Fruit fly (Drosophila melanogaster): ENCODE data around the gene CG46468.
A peak's percentile ranks its signal among the peaks of the same experiment; 100 is the strongest.

The CG46468 gene

dm6 chr2L:9613006-9613690, 47.9 kb upstream of the CG46468 start, which contains the start of gene Trx2 (continued):
- TF ChIP-seq CG11398 (GFP tag; optimal IDR thresholded peaks at IDR 0.05) (peak; percentile 39), lov (optimal IDR thresholded peaks at IDR 0.05) (no peak), lov (GFP tag; IDR thresholded peaks at IDR 0.05) (peak; percentile 49; the same call in 1 of the 3 replicates), CG18262 (tag; optimal IDR thresholded peaks at IDR 0.05) (no peak), zfh1 (GFP tag; IDR thresholded peaks at IDR 0.05) (no peak), Hr78 (GFP tag; optimal IDR thresholded peaks at IDR 0.05) (peak in 1 of 2 experiments; percentile 99), sens (GFP tag) (peak; percentile 49), CG10274 (GFP tag; optimal IDR thresholded peaks at IDR 0.05) (no peak), fru (optimal IDR thresholded peaks at IDR 0.05) (no peak), CG8290 (GFP tag; optimal IDR thresholded peaks at IDR 0.05) (no peak), CG8290 (tag; optimal IDR thresholded peaks at IDR 0.05) (no peak), Tbp (GFP tag; optimal IDR thresholded peaks at IDR 0.05) (no peak), Abd-B (GFP tag; optimal IDR thresholded peaks at IDR 0.05) (no peak), CG4730 (GFP tag; IDR thresholded peaks at IDR 0.05) (no peak), jing (GFP tag; optimal IDR thresholded peaks at IDR 0.05) (no peak), Dref (GFP tag; IDR thresholded peaks at IDR 0.05) (peak; percentile 57), CG42726 (GFP tag; IDR thresholded peaks at IDR 0.05; ENCODE audit: partially characterized antibody) (peak; percentile 61; the same call in 1 of the 2 replicates), CG17568 (GFP tag; optimal IDR thresholded peaks at IDR 0.05) (peak; percentile 69), tin (GFP tag; optimal IDR thresholded peaks at IDR 0.05) (no peak), unc-4 (GFP tag; IDR thresholded peaks at IDR 0.05; ENCODE audit: partially characterized antibody) (0 out of 2 replicates have a peak, but pooled peaks have one; percentile 28), Hmx (GFP tag; optimal IDR thresholded peaks at IDR 0.05) (no peak), CG6683 (GFP tag; optimal IDR thresholded peaks at IDR 0.05) (no peak), so (GFP tag; IDR thresholded peaks at IDR 0.05) (peak; percentile 66; the same call in 1 of the 3 replicates), Nf-YA (GFP tag; IDR thresholded peaks at IDR 0.05) (peak; percentile 8; the same call in 1 of the 2 replicates), gt (GFP tag; IDR thresholded peaks at IDR 0.05) (no peak), Nf-YC (tag; optimal IDR thresholded peaks at IDR 0.05) (peak; percentile 7), CG3407 (GFP tag; optimal IDR thresholded peaks at IDR 0.05) (no peak), chm (GFP tag; IDR thresholded peaks at IDR 0.05) (peak; percentile 71), Ravus (GFP tag; IDR thresholded peaks at IDR 0.05) (no peak), CG34376 (GFP tag; optimal IDR thresholded peaks at IDR 0.05) (peak; percentile 77), sr (GFP tag; IDR thresholded peaks at IDR 0.05) (no peak), pum (GFP tag; optimal IDR thresholded peaks at IDR 0.05) (no peak), her (GFP tag; optimal IDR thresholded peaks at IDR 0.05) (peak; percentile 13), ac (GFP tag; optimal IDR thresholded peaks at IDR 0.05) (peak; percentile 7), CG16813 (GFP tag; IDR thresholded peaks at IDR 0.05; ENCODE audit: partially characterized antibody) (no peak), NC2β (GFP tag; optimal IDR thresholded peaks at IDR 0.05) (peak; percentile 16), CG7556 (GFP tag; optimal IDR thresholded peaks at IDR 0.05) (no peak), CG1603 (tag; optimal IDR thresholded peaks at IDR 0.05) (no peak), klu (GFP tag; IDR thresholded peaks at IDR 0.05) (no peak), CG2199 (GFP tag; IDR thresholded peaks at IDR 0.05) (no peak), scrt (GFP tag; optimal IDR thresholded peaks at IDR 0.05) (peak; percentile 51), Jarid2 (GFP tag; optimal IDR thresholded peaks at IDR 0.05) (peak; percentile 84), CG6791 (GFP tag; IDR thresholded peaks at IDR 0.05; ENCODE audit: partially characterized antibody) (peak; percentile 56; the same call in 1 of the 3 replicates), dysf (GFP tag; IDR thresholded peaks at IDR 0.05) (no peak)
